Fruit fly (Drosophila melanogaster) whole organism, prepupa: Measurements from ENCODE around the gene Polr1B.

Experiments used
- Blimp-1 ChIP-seq: fragments of 200-800 bp; sonication (Bioruptor generic); optimal IDR thresholded peaks from 3 replicates; lab custom pipeline; 2017; ENCODE audit warnings: missing biosample characterization, missing genetic modification characterization, mild to moderate bottlenecking, moderate library complexity, missing genetic modification reagents
- CG10631 ChIP-seq: fragments of 200-800 bp; sonication (Bioruptor generic); optimal IDR thresholded peaks from 2 replicates; lab custom pipeline; 2016; ENCODE audit warnings: missing biosample characterization, missing genetic modification characterization
- CG10669 ChIP-seq: fragments of 200-800 bp; sonication (Bioruptor generic); optimal IDR thresholded peaks from 3 replicates; lab custom pipeline; 2018; ENCODE audit warnings: missing biosample characterization, mild to moderate bottlenecking, missing genetic modification characterization, moderate library complexity
- CG11902 ChIP-seq: fragments of 200-800 bp; sonication (Bioruptor generic); optimal IDR thresholded peaks from 3 replicates; lab custom pipeline; 2016; ENCODE audit warnings: missing biosample characterization, missing genetic modification characterization
- CG15336 ChIP-seq: fragments of 200-800 bp; sonication (Bioruptor generic); IDR thresholded peaks from 2 replicates; pipeline ENCODE4 v1.3.6; 2022; ENCODE audit warnings: missing biosample characterization, missing genetic modification characterization
- CG1621 ChIP-seq: fragments of 200-800 bp; sonication (Bioruptor generic); optimal IDR thresholded peaks from 3 replicates; lab custom pipeline; 2018; ENCODE audit warnings: missing biosample characterization, mild to moderate bottlenecking, missing genetic modification characterization
- CG16779 ChIP-seq: fragments of 200-800 bp; sonication (Bioruptor generic); optimal IDR thresholded peaks from 3 replicates; lab custom pipeline; 2017; ENCODE audit warnings: missing biosample characterization, mild to moderate bottlenecking, missing genetic modification characterization
- CG3032 ChIP-seq: fragments of 200-800 bp; optimal IDR thresholded peaks from 2 replicates; lab custom pipeline; 2019; ENCODE audit warnings: missing biosample characterization, mild to moderate bottlenecking, missing genetic modification characterization, moderate library complexity
- CG31627 ChIP-seq: fragments of 200-800 bp; sonication (Bioruptor generic); optimal IDR thresholded peaks from 3 replicates; lab custom pipeline; 2016; ENCODE audit warnings: missing biosample characterization, missing genetic modification characterization
- CG32006 ChIP-seq: fragments of 200-800 bp; sonication (Bioruptor generic); optimal IDR thresholded peaks from 3 replicates; lab custom pipeline; 2017; ENCODE audit warnings: missing biosample characterization, mild to moderate bottlenecking, missing genetic modification characterization
- CG34406 ChIP-seq: fragments of 200-800 bp; sonication (Bioruptor generic); optimal IDR thresholded peaks from 3 replicates; lab custom pipeline; 2016; ENCODE audit warnings: missing biosample characterization, missing genetic modification characterization
- CG3919 ChIP-seq: fragments of 200-800 bp; sonication (Bioruptor generic); optimal IDR thresholded peaks from 3 replicates; lab custom pipeline; 2016; ENCODE audit warnings: missing biosample characterization, missing genetic modification characterization
- CG4318 ChIP-seq: fragments of 200-800 bp; sonication (Bioruptor generic); optimal IDR thresholded peaks from 3 replicates; lab custom pipeline; 2017; ENCODE audit warnings: missing biosample characterization, mild to moderate bottlenecking, missing genetic modification characterization
- CG6163 ChIP-seq: fragments of 200-800 bp; sonication (Bioruptor generic); IDR thresholded peaks from 3 replicates; pipeline ENCODE4 v1.3.6; 2022; ENCODE audit warnings: missing biosample characterization, missing genetic modification characterization
- CG6276 ChIP-seq: fragments of 200-800 bp; sonication (Bioruptor generic); optimal IDR thresholded peaks from 2 replicates; lab custom pipeline; 2017; ENCODE audit warnings: missing biosample characterization, mild to moderate bottlenecking, missing genetic modification characterization
- CG6792 ChIP-seq: fragments of 200-800 bp; sonication (Bioruptor generic); optimal IDR thresholded peaks from 3 replicates; lab custom pipeline; 2016; ENCODE audit warnings: missing biosample characterization, missing genetic modification characterization
- CG6808 ChIP-seq: fragments of 200-800 bp; sonication (Bioruptor generic); optimal IDR thresholded peaks from 3 replicates; lab custom pipeline; 2017; ENCODE audit warnings: missing biosample characterization, missing genetic modification characterization, mild to moderate bottlenecking, moderate library complexity, missing genetic modification reagents
- CG6854 ChIP-seq: fragments of 200-800 bp; sonication (Bioruptor generic); optimal IDR thresholded peaks from 2 replicates; lab custom pipeline; 2017; ENCODE audit warnings: missing biosample characterization, mild to moderate bottlenecking, missing genetic modification characterization
- CG7368 ChIP-seq: fragments of 200-800 bp; sonication (Bioruptor generic); optimal IDR thresholded peaks from 3 replicates; lab custom pipeline; 2016; ENCODE audit warnings: missing biosample characterization, missing genetic modification characterization
- CG8119 ChIP-seq: fragments of 200-800 bp; sonication (Bioruptor generic); IDR thresholded peaks from 3 replicates; pipeline ENCODE4 v1.3.6; 2022; ENCODE audit warnings: missing biosample characterization, missing genetic modification characterization
- CG8319 ChIP-seq: fragments of 200-800 bp; sonication (Bioruptor generic); optimal IDR thresholded peaks from 3 replicates; lab custom pipeline; 2016; ENCODE audit warnings: missing biosample characterization, missing genetic modification characterization
- CG9139 ChIP-seq: fragments of 200-800 bp; sonication (Bioruptor generic); optimal IDR thresholded peaks from 3 replicates; lab custom pipeline; 2017; ENCODE audit warnings: missing biosample characterization, mild to moderate bottlenecking, missing genetic modification characterization
- Eip75B ChIP-seq: fragments of 200-800 bp; sonication (Bioruptor generic); optimal IDR thresholded peaks from 3 replicates; lab custom pipeline; 2016; ENCODE audit warnings: missing biosample characterization, missing genetic modification characterization
- Eip93F ChIP-seq: fragments of 200-800 bp; sonication (Bioruptor generic); optimal IDR thresholded peaks from 2 replicates; lab custom pipeline; 2016; ENCODE audit warnings: missing biosample characterization, mild to moderate bottlenecking, missing genetic modification characterization
- Ets96B ChIP-seq: fragments of 200-800 bp; optimal IDR thresholded peaks from 2 replicates; lab custom pipeline; 2019; ENCODE audit warnings: missing biosample characterization, mild to moderate bottlenecking, missing genetic modification characterization, moderate library complexity
- Gug ChIP-seq: fragments of 200-800 bp; sonication (Bioruptor generic); IDR thresholded peaks from 2 replicates; pipeline ENCODE4 v1.3.6; 2022; ENCODE audit warnings: missing biosample characterization, missing genetic modification characterization
- Hr38 ChIP-seq: sonication (Bioruptor generic); optimal IDR thresholded peaks from 2 replicates; lab custom pipeline; 2016; ENCODE audit warnings: missing biosample characterization, missing genetic modification characterization
- Hr39 ChIP-seq: fragments of 200-800 bp; sonication (Bioruptor generic); optimal IDR thresholded peaks from 2 replicates; lab custom pipeline; 2016; ENCODE audit warnings: missing biosample characterization, missing genetic modification characterization
- Lpt ChIP-seq: fragments of 200-800 bp; sonication (Bioruptor generic); optimal IDR thresholded peaks from 3 replicates; lab custom pipeline; 2016; ENCODE audit warnings: missing biosample characterization, missing genetic modification characterization
- Met ChIP-seq: fragments of 200-800 bp; sonication (Bioruptor generic); optimal IDR thresholded peaks from 3 replicates; lab custom pipeline; 2016; ENCODE audit warnings: missing biosample characterization, missing genetic modification characterization
- OdsH ChIP-seq: fragments of 200-800 bp; sonication (Bioruptor generic); optimal IDR thresholded peaks from 3 replicates; lab custom pipeline; 2016; ENCODE audit warnings: missing biosample characterization, missing genetic modification characterization
- Smox ChIP-seq: fragments of 200-800 bp; sonication (Bioruptor generic); optimal IDR thresholded peaks from 3 replicates; lab custom pipeline; 2016; ENCODE audit warnings: missing biosample characterization, missing genetic modification characterization
- Sox102F ChIP-seq: fragments of 200-800 bp; sonication (Bioruptor generic); optimal IDR thresholded peaks from 2 replicates; lab custom pipeline; 2016; ENCODE audit warnings: missing biosample characterization, mild to moderate bottlenecking, missing genetic modification characterization
- Sox14 ChIP-seq: fragments of 200-800 bp; sonication (Bioruptor generic); optimal IDR thresholded peaks from 3 replicates; lab custom pipeline; 2016; ENCODE audit warnings: missing biosample characterization, missing genetic modification characterization
- Sox15 ChIP-seq: fragments of 200-800 bp; sonication (Bioruptor generic); optimal IDR thresholded peaks from 3 replicates; lab custom pipeline; 2016; ENCODE audit warnings: missing biosample characterization, missing genetic modification characterization
- achi ChIP-seq: fragments of 200-800 bp; sonication (Bioruptor generic); optimal IDR thresholded peaks from 3 replicates; lab custom pipeline; 2016; ENCODE audit warnings: missing biosample characterization, missing genetic modification characterization
- cyc ChIP-seq: fragments of 200-800 bp; sonication (Bioruptor generic); optimal IDR thresholded peaks from 3 replicates; lab custom pipeline; 2016; ENCODE audit warnings: missing biosample characterization, missing genetic modification characterization
- esn ChIP-seq: fragments of 200-800 bp; sonication (Bioruptor generic); optimal IDR thresholded peaks from 2 replicates; lab custom pipeline; 2016; ENCODE audit warnings: missing biosample characterization, mild to moderate bottlenecking, missing genetic modification characterization, moderate library complexity
- fd59A ChIP-seq: fragments of 200-800 bp; sonication (Bioruptor generic); optimal IDR thresholded peaks from 2 replicates; lab custom pipeline; 2017; ENCODE audit warnings: missing biosample characterization, mild to moderate bottlenecking, missing genetic modification characterization, missing genetic modification reagents
- fd85E ChIP-seq: fragments of 200-800 bp; sonication (Bioruptor generic); optimal IDR thresholded peaks from 3 replicates; lab custom pipeline; 2016; ENCODE audit warnings: missing biosample characterization, missing genetic modification characterization
- fkh ChIP-seq: fragments of 200-800 bp; sonication (Bioruptor generic); optimal IDR thresholded peaks from 3 replicates; lab custom pipeline; 2017; ENCODE audit warnings: missing biosample characterization, mild to moderate bottlenecking, missing genetic modification characterization, moderate library complexity
- lz ChIP-seq: fragments of 200-800 bp; sonication (Bioruptor generic); optimal IDR thresholded peaks from 3 replicates; lab custom pipeline; 2016; ENCODE audit warnings: missing biosample characterization, missing genetic modification characterization
- net ChIP-seq: fragments of 200-800 bp; sonication (Bioruptor generic); optimal IDR thresholded peaks from 3 replicates; lab custom pipeline; 2016; ENCODE audit warnings: missing biosample characterization, missing genetic modification characterization
- pdm3 ChIP-seq: fragments of 200-800 bp; sonication (Bioruptor generic); optimal IDR thresholded peaks from 3 replicates; lab custom pipeline; 2016; ENCODE audit warnings: missing biosample characterization, missing genetic modification characterization
- salr ChIP-seq, 2 experiments: fragments of 200-800 bp; sonication (Bioruptor generic); optimal IDR thresholded peaks; 3 replicates each; lab custom pipeline; 2016 to 2018; ENCODE audit warnings: missing biosample characterization in 2 of 2, missing genetic modification characterization in 2 of 2, mild to moderate bottlenecking in 1 of 2
- spab ChIP-seq: fragments of 200-800 bp; sonication (Bioruptor generic); optimal IDR thresholded peaks from 2 replicates; lab custom pipeline; 2017; ENCODE audit warnings: missing biosample characterization, mild to moderate bottlenecking, missing genetic modification characterization, missing genetic modification reagents
- svp ChIP-seq: fragments of 200-800 bp; sonication (Bioruptor generic); peaks from one replicate; lab custom pipeline; 2016; ENCODE audit warnings: missing biosample characterization, missing genetic modification characterization
- topi ChIP-seq: fragments of 200-800 bp; sonication (Bioruptor generic); optimal IDR thresholded peaks from 3 replicates; lab custom pipeline; 2016; ENCODE audit warnings: missing biosample characterization, missing genetic modification characterization
- vri ChIP-seq: fragments of 200-800 bp; sonication (Bioruptor generic); optimal IDR thresholded peaks from 3 replicates; lab custom pipeline; 2016; ENCODE audit warnings: missing biosample characterization, mild to moderate bottlenecking, missing genetic modification characterization

The Polr1B gene

DNA sequence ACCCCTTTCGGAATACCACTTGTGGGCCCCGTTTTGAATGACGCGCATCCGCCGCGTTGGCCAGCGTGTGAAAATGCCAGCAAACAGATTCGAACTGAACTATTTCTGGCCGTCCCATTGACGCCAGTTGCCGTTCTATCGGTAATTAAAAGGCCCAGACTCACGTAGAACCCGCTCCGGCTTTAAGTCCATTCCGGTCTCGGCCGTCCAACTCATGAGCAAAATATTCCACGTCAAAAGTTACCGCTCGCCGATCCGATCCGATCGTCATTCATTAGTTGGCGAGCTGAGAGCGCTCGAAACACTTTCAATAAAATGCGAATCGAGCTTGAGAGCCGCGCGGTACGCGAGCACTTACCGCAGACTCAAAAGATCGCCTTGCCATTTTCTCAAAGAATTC is 30.4 kb downstream of the Polr1B start:
- TF ChIP-seq Hr39: no peak
- no peak for TF ChIP-seq CG32006 (GFP tag; lab: Kevin White, UChicago)
- TF ChIP-seq fd59A (GFP tag; lab: Kevin White, UChicago): no peak
- TF ChIP-seq vri (GFP tag; lab: Kevin White, UChicago): no peak
- TF ChIP-seq CG3032 (tag; lab: Kevin White, UChicago): no peak
- no peak for TF ChIP-seq CG6808 (GFP tag; lab: Kevin White, UChicago)
- TF ChIP-seq cyc: no peak
- TF ChIP-seq, all 60 proteins: peak for 0

DNA sequence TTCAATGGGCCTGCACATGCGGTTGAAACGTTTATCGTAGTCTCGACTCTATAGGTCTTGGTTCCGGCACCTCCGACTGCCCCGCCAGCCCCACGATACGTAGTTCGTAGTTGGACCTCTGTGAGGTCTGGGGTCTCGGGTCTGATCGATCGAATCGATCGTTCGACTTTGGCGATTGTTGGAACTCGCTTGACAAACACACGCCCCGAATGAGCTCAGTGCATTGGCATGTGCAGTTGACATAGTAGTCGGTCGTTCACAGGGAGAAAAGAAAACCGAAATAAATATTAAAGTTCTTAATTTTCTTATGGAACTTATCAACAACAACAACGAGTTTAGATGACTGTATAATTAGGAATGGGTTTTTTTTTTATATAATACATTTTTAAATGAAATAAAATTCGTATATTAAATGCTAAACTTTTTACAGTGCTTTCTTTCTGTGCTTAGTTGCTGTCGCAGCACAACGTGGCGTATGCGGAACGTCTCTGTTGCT is 31.3 kb downstream of the Polr1B start:
- TF ChIP-seq CG1621: no peak
- peak; percentile 37 for TF ChIP-seq CG6808 (GFP tag; lab: Kevin White, UChicago)
- peak; percentile 73 for TF ChIP-seq achi
- peak; percentile 23 for TF ChIP-seq esn (GFP tag; lab: Kevin White, UChicago)
- peak; percentile 46 for TF ChIP-seq CG4318 (GFP tag; lab: Kevin White, UChicago)
- peak; percentile 4 for TF ChIP-seq Eip75B
- TF ChIP-seq fd85E (GFP tag; lab: Kevin White, UChicago): no peak
- no peak for TF ChIP-seq Eip93F (GFP tag; lab: Kevin White, UChicago)
- TF ChIP-seq Sox15 (GFP tag; lab: Kevin White, UChicago): no peak
- TF ChIP-seq CG31627: peak; percentile 6
- TF ChIP-seq cyc: no peak
- TF ChIP-seq OdsH (GFP tag; lab: Kevin White, UChicago): peak; percentile 65
- TF ChIP-seq CG6792 (GFP tag; lab: Kevin White, UChicago): peak; percentile 41
- TF ChIP-seq Gug (GFP tag; lab: Robert Waterston, UW): peak; percentile 73
- TF ChIP-seq CG32006 (GFP tag; lab: Kevin White, UChicago): peak; percentile 83
- TF ChIP-seq pdm3 (GFP tag; lab: Kevin White, UChicago): peak; percentile 35
- peak; percentile 86 for TF ChIP-seq CG6163 (GFP tag; lab: Robert Waterston, UW)
- no peak for TF ChIP-seq Blimp-1 (GFP tag; lab: Kevin White, UChicago)
- no peak for TF ChIP-seq CG7368
- no peak for TF ChIP-seq CG16779 (tag; lab: Kevin White, UChicago)
- peak in 1 of 2 experiments; percentile 19 for TF ChIP-seq salr (GFP tag; optimal IDR thresholded peaks at IDR 0.05; lab: Kevin White, UChicago)
- TF ChIP-seq CG8319 (GFP tag; lab: Kevin White, UChicago): peak; percentile 34
- peak; percentile 46 for TF ChIP-seq CG34406 (GFP tag; lab: Kevin White, UChicago)
- peak; percentile 37 for TF ChIP-seq Met
- TF ChIP-seq fkh (GFP tag; lab: Kevin White, UChicago): no peak
- TF ChIP-seq net (GFP tag; lab: Kevin White, UChicago): peak; percentile 39
- peak; percentile 25 for TF ChIP-seq CG10669 (GFP tag; lab: Kevin White, UChicago)
- no peak for TF ChIP-seq CG11902
- peak; percentile 44 for TF ChIP-seq CG10631 (GFP tag; lab: Kevin White, UChicago)
- TF ChIP-seq fd59A (GFP tag; lab: Kevin White, UChicago): no peak
- TF ChIP-seq Ets96B (tag; lab: Kevin White, UChicago): no peak
- no peak for TF ChIP-seq lz (GFP tag; lab: Kevin White, UChicago)
- peak; percentile 84 for TF ChIP-seq CG8119 (GFP tag; lab: Robert Waterston, UW)
- TF ChIP-seq Lpt (GFP tag; lab: Kevin White, UChicago): peak; percentile 56
- no peak for TF ChIP-seq CG9139
- peak; percentile 79 for TF ChIP-seq svp
- TF ChIP-seq Smox (GFP tag; lab: Kevin White, UChicago): no peak
- peak; percentile 2 for TF ChIP-seq spab (GFP tag; lab: Kevin White, UChicago)
- no peak for TF ChIP-seq CG6854 (GFP tag; lab: Kevin White, UChicago)
- TF ChIP-seq CG3032 (tag; lab: Kevin White, UChicago): no peak
- TF ChIP-seq CG6276 (GFP tag; lab: Kevin White, UChicago): peak; percentile 60
- no peak for TF ChIP-seq Hr38
- TF ChIP-seq CG15336: peak; percentile 92
- peak; percentile 25 for TF ChIP-seq topi
- peak; percentile 1 for TF ChIP-seq Sox102F (GFP tag; lab: Kevin White, UChicago)
- TF ChIP-seq Sox14 (GFP tag; lab: Kevin White, UChicago): peak; percentile 11
- TF ChIP-seq CG3919 (GFP tag; lab: Kevin White, UChicago): peak; percentile 59
